Worm (Caenorhabditis elegans) whole organism, young adult: Measurements from ENCODE around the gene sdhb-1.

Source experiments
- B0019.2 ChIP-seq: fragments of 200-800 bp; sonication (Bioruptor generic); conservative IDR thresholded peaks from 2 replicates; pipeline ENCODE4 v1.3.6; 2022; ENCODE audit warnings: missing genetic modification reagents, missing genetic modification characterization, missing compliant biosample characterization
- F22D6.2 ChIP-seq: sonication (generic microtip); optimal IDR thresholded peaks from 2 replicates; lab custom pipeline; 2016; ENCODE audit warnings: mild to moderate bottlenecking, missing genetic modification characterization, missing compliant biosample characterization
- K12H6.12 ChIP-seq: fragments of 200-800 bp; sonication (Bioruptor generic); optimal IDR thresholded peaks from 2 replicates; lab custom pipeline; 2018; ENCODE audit warnings: mild to moderate bottlenecking, missing genetic modification characterization, missing compliant biosample characterization
- Y53F4B.3 ChIP-seq: fragments of 200-800 bp; sonication (Bioruptor generic); IDR thresholded peaks from 2 replicates; pipeline ENCODE4 v1.3.6; 2022; ENCODE audit warnings: missing genetic modification reagents, missing genetic modification characterization, missing compliant biosample characterization
- Y56A3A.18 ChIP-seq: fragments of 200-800 bp; sonication (Bioruptor generic); IDR thresholded peaks from 2 replicates; pipeline ENCODE4 v1.3.6; 2022; ENCODE audit warnings: missing genetic modification reagents, missing genetic modification characterization, missing compliant biosample characterization
- Y67H2A.10 ChIP-seq: fragments of 200-800 bp; sonication (Bioruptor generic); conservative IDR thresholded peaks from 2 replicates; pipeline ENCODE4 v1.3.6; 2022; ENCODE audit warnings: missing genetic modification reagents, missing genetic modification characterization, missing compliant biosample characterization
- ama-1 ChIP-seq, 3 experiments: fragments of 150-350 bp in 1 of 3; sonication (generic microtip) in 2 of 3; optimal IDR thresholded peaks; 2 replicates each; lab custom pipeline; 2014 to 2018; ENCODE audit warnings: missing biosample characterization in 2 of 3, missing genetic modification characterization in 2 of 3, missing genetic modification reagents in 2 of 3
- aptf-2 ChIP-seq: fragments of 200-800 bp; sonication (Bioruptor generic); conservative IDR thresholded peaks from 2 replicates; pipeline ENCODE4 v1.3.6; 2022; ENCODE audit warnings: missing genetic modification reagents, missing genetic modification characterization, missing compliant biosample characterization
- attf-5 ChIP-seq: fragments of 200-800 bp; sonication (Bioruptor generic); optimal IDR thresholded peaks from 2 replicates; lab custom pipeline; 2018; ENCODE audit warnings: mild to moderate bottlenecking, missing genetic modification characterization, missing compliant biosample characterization
- ccch-3 ChIP-seq: fragments of 200-800 bp; sonication (Bioruptor generic); optimal IDR thresholded peaks from 2 replicates; lab custom pipeline; 2018; ENCODE audit warnings: mild to moderate bottlenecking, missing genetic modification characterization, missing compliant biosample characterization
- cebp-1 ChIP-seq, 2 experiments: fragments of 200-800 bp in 1 of 2; sonication (Bioruptor generic) in 1 of 2; sonication (generic microtip) in 1 of 2; IDR thresholded peaks in 1 of 2; optimal IDR thresholded peaks in 1 of 2; 2 replicates each; pipeline versions ENCODE4 v1.3.6 to Lab custom; 2017 to 2022; ENCODE audit warnings: missing compliant biosample characterization in 2 of 2, missing genetic modification characterization in 2 of 2, mild to moderate bottlenecking in 1 of 2, missing genetic modification reagents in 1 of 2, moderate library complexity in 1 of 2
- cebp-2 ChIP-seq: fragments of 200-800 bp; sonication (Bioruptor generic); IDR thresholded peaks from 2 replicates; pipeline ENCODE4 v1.3.6; 2022; ENCODE audit warnings: missing genetic modification characterization, missing compliant biosample characterization
- dox-1 ChIP-seq: fragments of 200-800 bp; sonication (Bioruptor generic); IDR thresholded peaks from 2 replicates; pipeline ENCODE4 v1.3.6; 2022; ENCODE audit warnings: missing genetic modification reagents, missing genetic modification characterization, missing compliant biosample characterization
- dpff-1 ChIP-seq: sonication (generic microtip); optimal IDR thresholded peaks from 2 replicates; lab custom pipeline; 2017; ENCODE audit warnings: mild to moderate bottlenecking, missing genetic modification characterization, missing compliant biosample characterization
- fkh-3 ChIP-seq: sonication (generic microtip); optimal IDR thresholded peaks from 2 replicates; lab custom pipeline; 2016; ENCODE audit warnings: mild to moderate bottlenecking, missing genetic modification characterization, missing compliant biosample characterization
- gei-17 ChIP-seq: fragments of 200-800 bp; sonication (Bioruptor generic); optimal IDR thresholded peaks from 2 replicates; lab custom pipeline; 2018; ENCODE audit warnings: mild to moderate bottlenecking, missing genetic modification characterization, missing compliant biosample characterization
- him-1 ChIP-seq: sonication (generic microtip); optimal IDR thresholded peaks from 2 replicates; lab custom pipeline; 2016; ENCODE audit warnings: missing genotype, missing genetic modification reagents, missing genetic modification characterization, missing compliant biosample characterization
- hlh-12 ChIP-seq: sonication (generic microtip); optimal IDR thresholded peaks from 2 replicates; lab custom pipeline; 2016; ENCODE audit warnings: missing genetic modification characterization, missing compliant biosample characterization
- let-526 ChIP-seq: fragments of 200-800 bp; sonication (Bioruptor generic); IDR thresholded peaks from 2 replicates; pipeline ENCODE4 v1.3.6; 2022; ENCODE audit warnings: missing genetic modification reagents, missing genetic modification characterization, missing compliant biosample characterization
- lin-54 ChIP-seq: fragments of 200-800 bp; sonication (Bioruptor generic); optimal IDR thresholded peaks from 2 replicates; lab custom pipeline; 2018; ENCODE audit warnings: mild to moderate bottlenecking, missing genetic modification characterization, missing compliant biosample characterization
- lir-1 ChIP-seq: fragments of 200-800 bp; sonication (Bioruptor generic); conservative IDR thresholded peaks from 2 replicates; pipeline ENCODE4 v1.3.6; 2022; ENCODE audit warnings: missing genetic modification reagents, missing genetic modification characterization, missing compliant biosample characterization
- lsy-27 ChIP-seq: sonication (generic microtip); optimal IDR thresholded peaks from 2 replicates; lab custom pipeline; 2017; ENCODE audit warnings: missing genetic modification characterization, mild to moderate bottlenecking, missing compliant biosample characterization, antibody characterized with exemption, missing genotype, borderline replicate concordance; ENCODE audit not compliant: insufficient read depth
- madf-10 ChIP-seq: sonication (generic microtip); optimal IDR thresholded peaks from 2 replicates; lab custom pipeline; 2016; ENCODE audit warnings: mild to moderate bottlenecking, missing genetic modification characterization, missing compliant biosample characterization
- madf-6 ChIP-seq: fragments of 200-800 bp; sonication (Bioruptor generic); IDR thresholded peaks from 2 replicates; pipeline ENCODE4 v1.3.6; 2022; ENCODE audit warnings: missing genetic modification reagents, missing genetic modification characterization, missing compliant biosample characterization
- mcd-1 ChIP-seq: fragments of 200-800 bp; sonication (Bioruptor generic); IDR thresholded peaks from 2 replicates; pipeline ENCODE4 v1.3.6; 2022; ENCODE audit warnings: missing genetic modification reagents, missing genetic modification characterization, missing compliant biosample characterization
- mes-4 ChIP-seq: sonication (generic microtip); optimal IDR thresholded peaks from 2 replicates; lab custom pipeline; 2016; ENCODE audit warnings: missing genotype, missing genetic modification characterization, missing compliant biosample characterization
- nhr-179 ChIP-seq: sonication (generic microtip); optimal IDR thresholded peaks from 2 replicates; lab custom pipeline; 2016; ENCODE audit warnings: mild to moderate bottlenecking, missing genetic modification characterization, missing compliant biosample characterization
- rcor-1 ChIP-seq: fragments of 200-800 bp; sonication (Bioruptor generic); IDR thresholded peaks from 2 replicates; pipeline ENCODE4 v1.3.6; 2022; ENCODE audit warnings: missing genetic modification reagents, missing genetic modification characterization, missing compliant biosample characterization
- rec-8 ChIP-seq, 2 experiments: sonication (generic microtip); optimal IDR thresholded peaks; 2 replicates each; lab custom pipeline; 2016; ENCODE audit warnings: mild to moderate bottlenecking in 2 of 2, missing genetic modification characterization in 2 of 2, missing genetic modification reagents in 2 of 2, missing genotype in 2 of 2, missing biosample characterization in 1 of 2, missing compliant biosample characterization in 1 of 2, moderate library complexity in 1 of 2
- somi-1 ChIP-seq: fragments of 200-800 bp; sonication (Bioruptor generic); optimal IDR thresholded peaks from 2 replicates; lab custom pipeline; 2018; ENCODE audit warnings: mild to moderate bottlenecking, missing genetic modification characterization, missing compliant biosample characterization
- unc-130 ChIP-seq: sonication (generic microtip); optimal IDR thresholded peaks from 2 replicates; lab custom pipeline; 2016; ENCODE audit warnings: missing genetic modification reagents, missing genetic modification characterization, missing compliant biosample characterization
- zfh-2 ChIP-seq: fragments of 200-800 bp; sonication (Bioruptor generic); conservative IDR thresholded peaks from 2 replicates; pipeline ENCODE4 v1.3.6; 2022; ENCODE audit warnings: missing genetic modification reagents, missing genetic modification characterization, missing compliant biosample characterization
- ztf-22 ChIP-seq: fragments of 200-800 bp; sonication (Bioruptor generic); optimal IDR thresholded peaks from 2 replicates; lab custom pipeline; 2018; ENCODE audit warnings: mild to moderate bottlenecking, missing genetic modification characterization, moderate library complexity, missing compliant biosample characterization
- ztf-25 ChIP-seq: fragments of 200-800 bp; sonication (Bioruptor generic); IDR thresholded peaks from 2 replicates; pipeline ENCODE4 v1.3.6; 2022; ENCODE audit warnings: missing genetic modification reagents, missing genetic modification characterization, missing compliant biosample characterization
- ztf-6 ChIP-seq: fragments of 200-800 bp; sonication (Bioruptor generic); IDR thresholded peaks from 2 replicates; pipeline ENCODE4 v1.3.6; 2022; ENCODE audit warnings: missing genetic modification reagents, missing genetic modification characterization, missing compliant biosample characterization

Gene sdhb-1

ce11 chrII:9372991-9373390, 20.5 kb upstream of the sdhb-1 start, which contains the start of gene C06C3.4:
TSS of gene C06C3.4 (plus strand) at chrII:9373291.
- TF ChIP-seq let-526 = no peak
- TF ChIP-seq nhr-179 (tag; lab: Kevin White, UChicago) = no peak

- TF ChIP-seq gei-17 (GFP tag; lab: Kevin White, UChicago) (no peak), attf-5 (no peak), dpff-1 (tag; lab: Kevin White, UChicago) (no peak), F22D6.2 (tag; lab: Kevin White, UChicago) (no peak)
- TF ChIP-seq, all 124 proteins: peak for 0
Measured at ce11 chrII:9372393-9372792, 19.9 kb upstream of the sdhb-1 start, which contains the start of gene C06C3.3. TSS of gene C06C3.3 (minus strand) at chrII:9372493.

ce11 chrII:9369394-9369793, 16.9 kb upstream of the sdhb-1 start:
- TF ChIP-seq somi-1 (GFP tag; lab: Kevin White, UChicago) (no peak), mcd-1 (GFP tag; lab: Robert Waterston, UW) (no peak), rec-8 (tag; optimal IDR thresholded peaks at IDR 0.05; lab: Kevin White, UChicago) (no peak), attf-5 (no peak), dox-1 (GFP tag; lab: Robert Waterston, UW) (no peak), Y56A3A.18 (GFP tag; lab: Robert Waterston, UW) (no peak), K12H6.12 (tag; lab: Kevin White, UChicago) (no peak), lir-1 (no peak), ccch-3 (no peak), ztf-25 (GFP tag; lab: Robert Waterston, UW) (no peak), ztf-22 (GFP tag; lab: Kevin White, UChicago) (no peak), rcor-1 (GFP tag; lab: Robert Waterston, UW) (no peak), him-1 (tag; lab: Kevin White, UChicago) (no peak)
- TF ChIP-seq, all 124 proteins: peak for 0

- TF ChIP-seq ztf-22 (GFP tag; lab: Kevin White, UChicago) (no peak), lsy-27 (tag; lab: Kevin White, UChicago) (no peak), mes-4 (tag; lab: Kevin White, UChicago) (no peak), cebp-2 (GFP tag; lab: Robert Waterston, UW) (no peak), ama-1 (optimal IDR thresholded peaks at IDR 0.05; lab: Kevin White, UChicago) (no peak), ama-1 (GFP tag; optimal IDR thresholded peaks at IDR 0.05; lab: Kevin White, UChicago) (no peak), lir-1 (no peak), ztf-6 (no peak), Y53F4B.3 (GFP tag; lab: Robert Waterston, UW) (no peak), aptf-2 (GFP tag; lab: Robert Waterston, UW) (no peak)
Measured at ce11 chrII:9362249-9362648, 9.7 kb upstream of the sdhb-1 start.

ce11 chrII:9358230-9358629, 5.7 kb upstream of the sdhb-1 start, which contains the start of gene mel-11:
TSS of gene mel-11 (plus strand) at chrII:9358530.
- TF ChIP-seq lin-54 (GFP tag; lab: Kevin White, UChicago) (no peak), fkh-3 (tag; lab: Kevin White, UChicago) (no peak), ccch-3 (no peak), B0019.2 (GFP tag; lab: Robert Waterston, UW) (no peak), let-526 (no peak), madf-6 (GFP tag; lab: Robert Waterston, UW) (no peak), hlh-12 (tag; lab: Kevin White, UChicago) (no peak), madf-10 (tag; lab: Kevin White, UChicago) (no peak), cebp-1 (GFP tag; IDR thresholded peaks at IDR 0.05; lab: Robert Waterston, UW) (no peak), cebp-1 (tag; optimal IDR thresholded peaks at IDR 0.05; lab: Kevin White, UChicago) (no peak), zfh-2 (GFP tag; lab: Robert Waterston, UW) (no peak), Y67H2A.10 (GFP tag; lab: Robert Waterston, UW) (no peak), unc-130 (GFP tag; lab: Kevin White, UChicago) (no peak), him-1 (tag; lab: Kevin White, UChicago) (no peak)
- TF ChIP-seq, all 124 proteins: peak for 0
